Worm (Caenorhabditis elegans): Measurements from ENCODE around the gene fbxc-18.

DNA sequence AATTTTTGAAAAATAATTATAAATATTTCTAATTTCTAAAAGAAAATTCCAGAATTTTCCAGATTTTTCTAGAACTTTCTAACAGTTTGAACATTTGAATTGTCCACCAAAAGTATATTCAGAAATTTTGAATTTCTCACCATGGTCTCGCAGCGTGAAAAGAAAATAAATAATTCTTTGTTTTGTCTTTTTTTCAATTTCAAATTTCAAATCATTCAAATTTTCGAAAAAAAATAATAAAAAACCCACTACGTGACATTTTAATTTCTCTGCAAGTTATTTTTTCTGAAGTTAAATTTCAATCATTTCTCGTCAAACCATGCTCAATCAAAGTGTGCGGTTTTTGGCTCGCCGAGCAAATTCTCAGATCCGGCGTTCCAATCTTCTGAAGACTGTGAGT is 34.1 kb downstream of the fbxc-18 start, which contains the start of gene acs-15:
- no peak for TF ChIP-seq pha-4 (GFP tag; IDR thresholded peaks at IDR 0.05)
- no peak for TF ChIP-seq pha-4 (tag; optimal IDR thresholded peaks at IDR 0.05)
- no peak for TF ChIP-seq ces-1 (GFP tag; optimal IDR thresholded peaks at IDR 0.05)
- TF ChIP-seq lin-13 (GFP tag; optimal IDR thresholded peaks at IDR 0.05), result no peak
- TF ChIP-seq aly-2 (tag; optimal IDR thresholded peaks at IDR 0.05), result no peak
- TF ChIP-seq madf-5 (GFP tag; IDR thresholded peaks at IDR 0.05), result no peak
- no peak for TF ChIP-seq ceh-82 (tag; optimal IDR thresholded peaks at IDR 0.05)
- TF ChIP-seq hif-1 (tag; optimal IDR thresholded peaks at IDR 0.05), result no peak
- TF ChIP-seq skn-1 (tag; optimal IDR thresholded peaks at IDR 0.05), result no peak
- TF ChIP-seq nhr-48 (tag; optimal IDR thresholded peaks at IDR 0.05), result no peak
- TF ChIP-seq R02D3.7 (tag; optimal IDR thresholded peaks at IDR 0.05), result no peak
- TF ChIP-seq hmg-1.1 (GFP tag; IDR thresholded peaks at IDR 0.05), result no peak
- no peak for TF ChIP-seq nhr-28 (tag; optimal IDR thresholded peaks at IDR 0.05)
- no peak for TF ChIP-seq dmd-8 (GFP tag; IDR thresholded peaks at IDR 0.05)
- no peak for TF ChIP-seq mdl-1 (tag; optimal IDR thresholded peaks at IDR 0.05)
